Fruit fly (Drosophila melanogaster): Measurements from ENCODE around the gene CG14330.

DNA sequence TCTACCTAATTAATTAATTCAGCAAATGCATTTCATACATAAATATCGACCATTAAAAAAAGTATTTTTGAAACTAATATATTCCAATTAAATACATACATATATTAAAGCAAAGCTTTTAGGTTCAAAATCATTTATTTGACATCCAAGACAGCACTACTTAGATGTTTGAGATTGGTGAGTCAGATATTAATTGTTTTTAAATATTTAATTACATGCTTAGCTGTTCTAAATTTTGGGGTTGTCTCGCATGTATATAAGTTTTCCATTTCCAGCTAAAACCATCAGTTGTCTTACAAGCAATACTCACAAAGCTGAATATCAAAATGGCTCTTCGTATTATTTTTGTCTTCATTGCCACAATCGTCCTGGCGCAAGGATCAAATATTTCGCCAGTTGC, 38.1 kb downstream of the CG14330 start, which contains the start of gene CG42834:
- TF ChIP-seq CG14711 (tag; optimal IDR thresholded peaks at IDR 0.05) (no peak), tj (GFP tag; optimal IDR thresholded peaks at IDR 0.05) (no peak), kay (GFP tag; ENCODE audit: borderline replicate concordance) (no peak)

Measured in whole organism, adult.